Worm (Caenorhabditis elegans) whole organism, late embryonic: ENCODE results near the gene adss-1.

Experiments used
- K02D7.2 ChIP-seq: sonication (generic microtip); optimal IDR thresholded peaks from 2 replicates; lab custom pipeline; 2017; ENCODE audit warnings: mild to moderate bottlenecking, missing genetic modification characterization, missing compliant biosample characterization
- K09A11.1 ChIP-seq: sonication (generic microtip); optimal IDR thresholded peaks from 2 replicates; lab custom pipeline; 2017; ENCODE audit warnings: antibody characterized with exemption, mild to moderate bottlenecking, missing genetic modification characterization, missing compliant biosample characterization; ENCODE audit not compliant: insufficient read depth
- T23F11.4 ChIP-seq: fragments of 200-800 bp; sonication (Bioruptor generic); optimal IDR thresholded peaks from 2 replicates; lab custom pipeline; 2018; ENCODE audit warnings: mild to moderate bottlenecking, missing genetic modification characterization, missing compliant biosample characterization
- ama-1 ChIP-seq: fragments of 150-350 bp; optimal IDR thresholded peaks from 2 replicates; lab custom pipeline; 2014
- ceh-14 ChIP-seq: sonication (generic microtip); optimal IDR thresholded peaks from 2 replicates; lab custom pipeline; 2016; ENCODE audit warnings: missing genotype, missing genetic modification characterization, missing compliant biosample characterization
- ceh-2 ChIP-seq: sonication (generic microtip); optimal IDR thresholded peaks from 2 replicates; lab custom pipeline; 2016; ENCODE audit warnings: missing genotype, missing genetic modification characterization, missing compliant biosample characterization
- nfya-1 ChIP-seq: sonication (generic microtip); optimal IDR thresholded peaks from 2 replicates; lab custom pipeline; 2017; ENCODE audit warnings: missing genetic modification characterization, mild to moderate bottlenecking, missing compliant biosample characterization, antibody characterized with exemption, moderate library complexity
- nhr-232 ChIP-seq: sonication (generic microtip); optimal IDR thresholded peaks from 2 replicates; lab custom pipeline; 2016; ENCODE audit warnings: missing genetic modification characterization, missing compliant biosample characterization
- pat-9 ChIP-seq: fragments of 200-800 bp; sonication (Bioruptor generic); optimal IDR thresholded peaks from 2 replicates; lab custom pipeline; 2018; ENCODE audit warnings: mild to moderate bottlenecking, missing genetic modification characterization, moderate library complexity, missing compliant biosample characterization
- tbx-2 ChIP-seq: sonication (generic microtip); optimal IDR thresholded peaks from 2 replicates; lab custom pipeline; 2016; ENCODE audit warnings: missing genetic modification characterization, missing compliant biosample characterization
- unc-55 ChIP-seq: sonication (generic microtip); optimal IDR thresholded peaks from 2 replicates; lab custom pipeline; 2017; ENCODE audit warnings: missing biosample characterization, missing genetic modification reagents, missing genetic modification characterization

DNA sequence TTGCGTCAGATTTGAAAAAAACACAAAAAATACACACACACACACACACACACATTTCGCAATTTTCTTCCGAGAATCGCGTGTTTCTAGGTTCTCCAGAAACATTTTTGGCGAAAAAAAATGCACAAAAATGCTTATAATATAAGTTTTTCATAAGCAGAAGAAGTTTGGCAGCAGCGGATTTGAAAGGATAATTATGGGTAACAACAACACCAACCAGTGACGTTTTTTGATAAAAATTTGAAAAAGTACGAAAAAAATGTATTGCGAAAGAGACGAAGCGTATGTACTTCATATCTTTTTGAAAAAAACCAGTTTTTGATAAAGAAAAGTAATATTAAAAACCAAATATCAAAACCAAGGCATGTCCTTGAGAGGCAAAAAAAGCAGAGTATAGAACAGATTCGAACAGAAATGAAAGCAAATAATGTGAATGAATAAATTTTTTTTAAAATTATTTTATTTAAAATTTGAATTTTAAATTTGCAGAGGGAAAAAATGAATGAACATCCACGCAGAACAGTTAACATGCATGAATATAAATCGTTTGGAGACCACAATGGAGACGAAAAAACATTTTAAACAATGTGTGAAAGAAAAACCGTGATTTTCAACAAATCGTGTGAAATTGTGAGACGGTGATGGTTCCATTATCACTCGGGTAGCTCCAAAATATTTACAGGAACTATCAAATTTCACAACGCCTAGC lies 614 bp upstream of the adss-1 start:
- TF ChIP-seq tbx-2 (tag; lab: Kevin White, UChicago) = no peak
- no peak for TF ChIP-seq pat-9
- TF ChIP-seq K02D7.2 (tag; lab: Kevin White, UChicago) = no peak
- no peak for TF ChIP-seq K09A11.1
- no peak for TF ChIP-seq T23F11.4 (GFP tag; lab: Kevin White, UChicago)
- TF ChIP-seq nfya-1 (tag; lab: Kevin White, UChicago) = no peak
- no peak for TF ChIP-seq ama-1
- TF ChIP-seq nhr-232 (tag; lab: Kevin White, UChicago) = no peak
- TF ChIP-seq unc-55 (GFP tag; lab: Kevin White, UChicago) = no peak
- TF ChIP-seq ceh-2 (tag; lab: Kevin White, UChicago) = no peak
- no peak for TF ChIP-seq ceh-14 (tag; lab: Kevin White, UChicago)
